Worm (Caenorhabditis elegans) whole organism, L4 larva: ENCODE measurements around the gene F40F8.4.
"Not testable (repeated sequence)": the region's sequence is repeated elsewhere in the genome, so short reads cannot be mapped to it uniquely, and the experiment has no call there.

Experiments used
- Y48G9A.11 ChIP-seq: fragments of 200-800 bp; sonication (Bioruptor generic); IDR thresholded peaks from 2 replicates; pipeline ENCODE4 v1.3.6; 2022; ENCODE audit warnings: missing genetic modification reagents, missing genetic modification characterization, missing compliant biosample characterization
- aha-1 ChIP-seq: fragments of 150-350 bp; peaks from one replicate; lab custom pipeline; 2014; ENCODE audit warnings: missing biosample characterization, missing genetic modification characterization
- ama-1 ChIP-seq: fragments of 150-350 bp; optimal IDR thresholded peaks from 2 replicates; lab custom pipeline; 2014; ENCODE audit warnings: inconsistent platforms, mixed read lengths
- arid-1 ChIP-seq: fragments of 200-800 bp; sonication (Bioruptor generic); conservative IDR thresholded peaks from 2 replicates; pipeline ENCODE4 v1.3.6; 2022; ENCODE audit warnings: missing genetic modification reagents, missing genetic modification characterization, missing compliant biosample characterization
- daf-12 ChIP-seq: fragments of 150-350 bp; optimal IDR thresholded peaks from 2 replicates; lab custom pipeline; 2014; ENCODE audit warnings: missing biosample characterization, missing genetic modification reagents, missing genetic modification characterization
- dmd-6 ChIP-seq: fragments of 200-800 bp; sonication (Bioruptor generic); IDR thresholded peaks from 2 replicates; pipeline ENCODE4 v1.3.6; 2022; ENCODE audit warnings: missing genetic modification reagents, missing genetic modification characterization, missing compliant biosample characterization
- dpl-1 ChIP-seq: fragments of 150-350 bp; optimal IDR thresholded peaks from 2 replicates; lab custom pipeline; 2014; ENCODE audit warnings: missing biosample characterization, missing genetic modification reagents, missing genetic modification characterization
- dve-1 ChIP-seq: sonication (generic microtip); optimal IDR thresholded peaks from 2 replicates; lab custom pipeline; 2017; ENCODE audit warnings: antibody characterized with exemption, mild to moderate bottlenecking, missing genetic modification characterization, missing compliant biosample characterization; ENCODE audit not compliant: insufficient read depth
- egl-27 ChIP-seq: sonication (generic microtip); optimal IDR thresholded peaks from 3 replicates; lab custom pipeline; 2017; ENCODE audit warnings: missing biosample characterization, missing genetic modification reagents, missing genetic modification characterization
- hlh-11 ChIP-seq: fragments of 200-800 bp; sonication (Bioruptor generic); optimal IDR thresholded peaks from 2 replicates; lab custom pipeline; 2018; ENCODE audit warnings: mild to moderate bottlenecking, missing genetic modification characterization, missing compliant biosample characterization
- hlh-30 ChIP-seq: sonication (generic microtip); optimal IDR thresholded peaks from 2 replicates; lab custom pipeline; 2017; ENCODE audit warnings: antibody characterized with exemption, mild to moderate bottlenecking, missing genetic modification characterization, missing compliant biosample characterization; ENCODE audit not compliant: insufficient read depth
- lin-13 ChIP-seq: fragments of 150-350 bp; optimal IDR thresholded peaks from 2 replicates; lab custom pipeline; 2014; ENCODE audit warnings: missing biosample characterization, missing genetic modification reagents, missing genetic modification characterization
- lin-15B ChIP-seq: fragments of 150-350 bp; sonication (generic microtip); optimal IDR thresholded peaks from 3 replicates; lab custom pipeline; 2014; ENCODE audit warnings: missing biosample characterization, missing genetic modification characterization
- lin-38 ChIP-seq: fragments of 200-800 bp; sonication (Bioruptor generic); IDR thresholded peaks from 2 replicates; pipeline ENCODE4 v1.3.6; 2022; ENCODE audit warnings: missing genetic modification reagents, missing genetic modification characterization, missing compliant biosample characterization
- lin-39 ChIP-seq: fragments of 150-350 bp; optimal IDR thresholded peaks from 2 replicates; lab custom pipeline; 2014; ENCODE audit warnings: missing biosample characterization, missing genetic modification reagents, missing genetic modification characterization
- lsy-2 ChIP-seq, 2 experiments: fragments of 150-350 bp in 1 of 2; sonication (generic microtip) in 1 of 2; optimal IDR thresholded peaks; 2 replicates each; lab custom pipeline; 2014 to 2017; ENCODE audit warnings: missing biosample characterization in 2 of 2, missing genetic modification characterization in 2 of 2
- madf-9 ChIP-seq: fragments of 200-800 bp; sonication (Bioruptor generic); conservative IDR thresholded peaks from 2 replicates; pipeline ENCODE4 v1.3.6; 2022; ENCODE audit warnings: missing genetic modification reagents, missing genetic modification characterization, missing compliant biosample characterization
- mdt-29 ChIP-seq: fragments of 200-800 bp; sonication (Bioruptor generic); IDR thresholded peaks from 2 replicates; pipeline ENCODE4 v1.3.6; 2022; ENCODE audit warnings: missing genetic modification reagents, missing genetic modification characterization, missing compliant biosample characterization
- mep-1 ChIP-seq: fragments of 150-350 bp; sonication (generic microtip); optimal IDR thresholded peaks from 3 replicates; lab custom pipeline; 2014; ENCODE audit warnings: missing biosample characterization, missing genetic modification characterization
- mes-2 ChIP-seq: sonication (generic microtip); optimal IDR thresholded peaks from 2 replicates; lab custom pipeline; 2016; ENCODE audit warnings: missing genotype, mild to moderate bottlenecking, missing genetic modification characterization, missing compliant biosample characterization; ENCODE audit not compliant: poor library complexity, severe bottlenecking
- nhr-10 ChIP-seq: fragments of 150-350 bp; optimal IDR thresholded peaks from 2 replicates; lab custom pipeline; 2014; ENCODE audit warnings: missing biosample characterization, missing genetic modification characterization
- nhr-237 ChIP-seq: sonication (generic microtip); optimal IDR thresholded peaks from 2 replicates; lab custom pipeline; 2017; ENCODE audit warnings: missing biosample characterization, missing genetic modification characterization
- nhr-6 ChIP-seq: fragments of 150-350 bp; optimal IDR thresholded peaks from 2 replicates; lab custom pipeline; 2014; ENCODE audit warnings: missing biosample characterization, missing genetic modification characterization
- pha-4 ChIP-seq, 2 experiments: fragments of 150-350 bp in 1 of 2; fragments of 200-800 bp in 1 of 2; sonication (Bioruptor generic) in 1 of 2; IDR thresholded peaks in 1 of 2; optimal IDR thresholded peaks in 1 of 2; 2 replicates each; pipeline versions ENCODE4 v1.3.6 to Lab custom; 2014 to 2022; ENCODE audit warnings: missing genetic modification characterization in 2 of 2, missing genetic modification reagents in 2 of 2, missing biosample characterization in 1 of 2, missing compliant biosample characterization in 1 of 2
- php-3 ChIP-seq: fragments of 200-800 bp; sonication (Bioruptor generic); IDR thresholded peaks from 2 replicates; pipeline ENCODE4 v1.3.6; 2022; ENCODE audit warnings: missing genetic modification reagents, missing genetic modification characterization, missing compliant biosample characterization
- pqm-1 ChIP-seq: sonication (generic microtip); optimal IDR thresholded peaks from 2 replicates; lab custom pipeline; 2017; ENCODE audit warnings: missing biosample characterization, missing genetic modification characterization
- rbr-2 ChIP-seq: sonication (generic microtip); optimal IDR thresholded peaks from 2 replicates; lab custom pipeline; 2016; ENCODE audit warnings: missing genotype, missing genetic modification characterization, missing compliant biosample characterization
- snpc-1.2 ChIP-seq: fragments of 200-800 bp; sonication (Bioruptor generic); IDR thresholded peaks from 2 replicates; pipeline ENCODE4 v1.3.6; 2022; ENCODE audit warnings: missing genetic modification reagents, missing genetic modification characterization, missing compliant biosample characterization
- snpc-4 ChIP-seq: fragments of 150-350 bp; optimal IDR thresholded peaks from 2 replicates; lab custom pipeline; 2014; ENCODE audit warnings: missing biosample characterization, missing genetic modification characterization
- tra-1 ChIP-seq: fragments of 200-800 bp; sonication (Bioruptor generic); IDR thresholded peaks from 2 replicates; pipeline ENCODE4 v1.3.6; 2022; ENCODE audit warnings: missing genetic modification reagents, missing genetic modification characterization, missing compliant biosample characterization
- unc-39 ChIP-seq: sonication (generic microtip); optimal IDR thresholded peaks from 2 replicates; lab custom pipeline; 2017; ENCODE audit warnings: missing biosample characterization, missing genetic modification characterization
- unc-62 ChIP-seq, 3 experiments: fragments of 150-350 bp in 1 of 3; sonication (generic microtip); optimal IDR thresholded peaks in 2 of 3; peaks in 1 of 3; 1 replicate in 1 of 3; 2 replicates in 2 of 3; lab custom pipeline; 2014 to 2017; ENCODE audit warnings: missing biosample characterization in 3 of 3, missing genetic modification characterization in 3 of 3, missing genetic modification reagents in 3 of 3, missing genotype in 1 of 3
- vab-7 ChIP-seq: fragments of 200-800 bp; sonication (Bioruptor generic); IDR thresholded peaks from 2 replicates; pipeline ENCODE4 v1.3.6; 2022; ENCODE audit warnings: missing genetic modification reagents, missing genetic modification characterization, missing compliant biosample characterization

Gene F40F8.4

ce11 chrII:11125059-11125594 is 14.9 kb downstream of the F40F8.4 start (continued):
- TF ChIP-seq pha-4 (GFP tag; IDR thresholded peaks at IDR 0.05; lab: Robert Waterston, UW) (0 out of 2 replicates have a peak, but pooled peaks have one; percentile 20), pha-4 (tag; optimal IDR thresholded peaks at IDR 0.05; lab: Kevin White, UChicago) (no peak), vab-7 (0 out of 2 replicates have a peak, but pooled peaks have one; percentile 30), rbr-2 (tag; lab: Kevin White, UChicago) (no peak), snpc-4 (tag; lab: Kevin White, UChicago) (no peak), nhr-6 (tag; lab: Kevin White, UChicago) (no peak), pqm-1 (tag; lab: Kevin White, UChicago) (no peak), nhr-237 (tag; lab: Kevin White, UChicago) (no peak), php-3 (GFP tag; lab: Robert Waterston, UW) (no peak), unc-39 (tag; lab: Kevin White, UChicago) (no peak), tra-1 (GFP tag; lab: Robert Waterston, UW) (no peak), lin-38 (GFP tag; lab: Robert Waterston, UW) (peak; percentile 59; the same call in 1 of the 2 replicates), Y48G9A.11 (GFP tag; lab: Robert Waterston, UW) (0 out of 2 replicates have a peak, but pooled peaks have one; percentile 34), daf-12 (no peak), mes-2 (no peak), dpl-1 (GFP tag; lab: Kevin White, UChicago) (no peak), egl-27 (tag; lab: Kevin White, UChicago) (no peak), dve-1 (tag; lab: Kevin White, UChicago) (no peak), snpc-1.2 (GFP tag; lab: Robert Waterston, UW) (peak; percentile 39; the same call in 1 of the 2 replicates), nhr-10 (no peak)

- not testable (repeated sequence) for TF ChIP-seq mep-1; arid-1 (GFP tag; lab: Robert Waterston, UW); lin-13 (GFP tag; lab: Kevin White, UChicago)
Observed at ce11 chrII:11121800-11122199, 18.2 kb downstream of the F40F8.4 start, which contains the start of gene W10C6.2. Gene W10C6.2, minus strand, starts transcription at chrII:11121900.

- TF ChIP-seq aha-1 (peak; percentile 5), mdt-29 (GFP tag; lab: Robert Waterston, UW) (no peak), dmd-6 (GFP tag; lab: Robert Waterston, UW) (no peak), hlh-11 (no peak)
Observed at ce11 chrII:11112419-11112818, 27.6 kb downstream of the F40F8.4 start, which contains the start of gene mat-2. Gene mat-2, plus strand, starts transcription at chrII:11112719.

ce11 chrII:11111107-11111506 is 28.9 kb downstream of the F40F8.4 start, which contains the start of gene glb-4:
Gene glb-4, minus strand, starts transcription at chrII:11111207.
- TF ChIP-seq lsy-2 (tag; optimal IDR thresholded peaks at IDR 0.05; lab: Kevin White, UChicago) = no peak
- no peak for TF ChIP-seq hlh-30 (tag; lab: Kevin White, UChicago)
- no peak for TF ChIP-seq aha-1
- no peak for TF ChIP-seq madf-9 (GFP tag; lab: Robert Waterston, UW)

ce11 chrII:11110419-11110818 is 29.6 kb downstream of the F40F8.4 start:
- TF ChIP-seq lin-15B (tag; lab: Kevin White, UChicago) (no peak), unc-62 (GFP tag; optimal IDR thresholded peaks at IDR 0.05 in 1 of 2; lab: Kevin White, UChicago) (peak in 1 of 2 experiments; percentile 97), unc-62 (tag; optimal IDR thresholded peaks at IDR 0.05; lab: Kevin White, UChicago) (no peak), ama-1 (no peak), vab-7 (no peak), lin-39 (tag; lab: Kevin White, UChicago) (no peak), snpc-1.2 (GFP tag; lab: Robert Waterston, UW) (no peak)
- TF ChIP-seq, all 104 proteins: peak for 1
